Fruit fly (Drosophila melanogaster) whole organism, prepupa: ENCODE results near the gene BBIP1.

Experiments used
- CG6163 ChIP-seq: fragments of 200-800 bp; sonication (Bioruptor generic); IDR thresholded peaks from 3 replicates; pipeline ENCODE4 v1.3.6; 2022; ENCODE audit warnings: missing biosample characterization, missing genetic modification characterization
- Eip78C ChIP-seq: fragments of 200-800 bp; sonication (Bioruptor generic); peaks from one replicate; lab custom pipeline; 2016; ENCODE audit warnings: missing biosample characterization, missing genetic modification characterization

BBIP1 gene

DNA sequence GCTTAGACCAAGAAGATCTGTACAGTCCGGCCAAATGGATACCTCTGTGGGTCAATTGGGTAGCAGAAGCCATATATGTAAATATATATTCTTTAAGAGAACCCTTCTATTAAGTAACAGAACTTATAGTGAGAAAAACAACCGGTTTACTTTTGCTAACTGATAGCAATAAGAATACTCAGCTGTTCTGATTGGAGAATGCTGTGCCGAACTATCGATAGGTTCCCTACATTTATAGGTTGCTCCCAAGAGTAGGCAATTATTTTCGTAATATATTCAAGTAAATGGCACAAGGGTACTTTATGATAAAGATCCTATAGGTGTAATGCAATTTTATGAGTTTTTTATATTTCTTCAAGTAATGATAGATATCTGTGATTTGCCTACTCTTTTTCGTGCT is 52.2 kb downstream of the BBIP1 start, which contains the start of gene GstZ1:
Gene GstZ1 (minus strand): TSS at position 174 of the 400 bp plus-strand sequence.
- no peak for TF ChIP-seq CG6163 (GFP tag; lab: Robert Waterston, UW)
- peak; percentile 31 for TF ChIP-seq Eip78C (GFP tag; lab: Kevin White, UChicago)
